Worm (Caenorhabditis elegans): ENCODE data around the gene Y119D3B.21.

The Y119D3B.21 gene

ce11 chrIII:1214680-1215079 lies at the start of gene Y119D3B.21:
Y119D3B.21 (plus strand) TSS chrIII:1215000.
- TF ChIP-seq cog-1 (tag; optimal IDR thresholded peaks at IDR 0.05) (no peak), ztf-29 (GFP tag; IDR thresholded peaks at IDR 0.05) (no peak), ztf-23 (GFP tag; IDR thresholded peaks at IDR 0.05) (no peak), tab-1 (GFP tag; IDR thresholded peaks at IDR 0.05) (no peak), flt-1 (GFP tag; IDR thresholded peaks at IDR 0.05) (no peak), klf-2 (GFP tag; conservative IDR thresholded peaks at IDR 0.05) (no peak)

ce11 chrIII:1166388-1166787 lies 48.4 kb upstream of the Y119D3B.21 start:
- TF ChIP-seq ztf-29 (GFP tag; IDR thresholded peaks at IDR 0.05) (no peak), T22C8.4 (GFP tag; IDR thresholded peaks at IDR 0.05) (no peak), flt-1 (GFP tag; IDR thresholded peaks at IDR 0.05) (no peak), klf-2 (GFP tag; conservative IDR thresholded peaks at IDR 0.05) (no peak)

ce11 chrIII:1169622-1170021 lies 45.2 kb upstream of the Y119D3B.21 start:
- no peak for TF ChIP-seq med-1 (GFP tag; optimal IDR thresholded peaks at IDR 0.05; ENCODE audit: insufficient read depth)
- no peak for TF ChIP-seq ref-1 (GFP tag; conservative IDR thresholded peaks at IDR 0.05)
- no peak for TF ChIP-seq ztf-23 (GFP tag; IDR thresholded peaks at IDR 0.05)
- TF ChIP-seq cog-1 (tag; optimal IDR thresholded peaks at IDR 0.05): no peak

ce11 chrIII:1173331-1173730 lies 41.5 kb upstream of the Y119D3B.21 start:
- TF ChIP-seq klf-2 (GFP tag; conservative IDR thresholded peaks at IDR 0.05) (no peak), med-1 (GFP tag; optimal IDR thresholded peaks at IDR 0.05; ENCODE audit: insufficient read depth) (no peak), tab-1 (GFP tag; IDR thresholded peaks at IDR 0.05) (no peak), ref-1 (GFP tag; conservative IDR thresholded peaks at IDR 0.05) (no peak), cog-1 (tag; optimal IDR thresholded peaks at IDR 0.05) (no peak), flt-1 (GFP tag; IDR thresholded peaks at IDR 0.05) (no peak), ztf-23 (GFP tag; IDR thresholded peaks at IDR 0.05) (no peak)

ce11 chrIII:1176080-1176608 lies 38.7 kb upstream of the Y119D3B.21 start, which contains the start of gene eak-3:
eak-3 (minus strand) TSS chrIII:1176558.
- TF ChIP-seq T22C8.4 (GFP tag; IDR thresholded peaks at IDR 0.05): no peak
- TF ChIP-seq klf-2 (GFP tag; conservative IDR thresholded peaks at IDR 0.05): no peak

ce11 chrIII:1179006-1179405 lies 35.8 kb upstream of the Y119D3B.21 start:
- TF ChIP-seq ztf-29 (GFP tag; IDR thresholded peaks at IDR 0.05) (no peak), tab-1 (GFP tag; IDR thresholded peaks at IDR 0.05) (no peak), flt-1 (GFP tag; IDR thresholded peaks at IDR 0.05) (no peak), med-1 (GFP tag; optimal IDR thresholded peaks at IDR 0.05; ENCODE audit: insufficient read depth) (no peak), ref-1 (GFP tag; conservative IDR thresholded peaks at IDR 0.05) (no peak), klf-2 (GFP tag; conservative IDR thresholded peaks at IDR 0.05) (no peak), T22C8.4 (GFP tag; IDR thresholded peaks at IDR 0.05) (no peak), cog-1 (tag; optimal IDR thresholded peaks at IDR 0.05) (no peak), ztf-23 (GFP tag; IDR thresholded peaks at IDR 0.05) (no peak)

- TF ChIP-seq med-1 (GFP tag; optimal IDR thresholded peaks at IDR 0.05; ENCODE audit: insufficient read depth) (no peak), T22C8.4 (GFP tag; IDR thresholded peaks at IDR 0.05) (no peak), cog-1 (tag; optimal IDR thresholded peaks at IDR 0.05) (no peak), ref-1 (GFP tag; conservative IDR thresholded peaks at IDR 0.05) (no peak), ztf-23 (GFP tag; IDR thresholded peaks at IDR 0.05) (no peak), ztf-29 (GFP tag; IDR thresholded peaks at IDR 0.05) (no peak), tab-1 (GFP tag; IDR thresholded peaks at IDR 0.05) (no peak), klf-2 (GFP tag; conservative IDR thresholded peaks at IDR 0.05) (no peak), flt-1 (GFP tag; IDR thresholded peaks at IDR 0.05) (no peak)
Measured at ce11 chrIII:1181756-1182155, 33.0 kb upstream of the Y119D3B.21 start, which contains the start of gene nspg-8. nspg-8 (plus strand) TSS chrIII:1182056.

ce11 chrIII:1193326-1193862 lies 21.4 kb upstream of the Y119D3B.21 start, which contains the start of gene Y119D3B.14:
Y119D3B.14 (minus strand) TSS chrIII:1193812.
- TF ChIP-seq T22C8.4 (GFP tag; IDR thresholded peaks at IDR 0.05) (peak; percentile 25; the same call in 1 of the 2 replicates), med-1 (GFP tag; optimal IDR thresholded peaks at IDR 0.05; ENCODE audit: insufficient read depth) (no peak)

ce11 chrIII:1196192-1196591 lies 18.6 kb upstream of the Y119D3B.21 start, which contains the start of gene dss-1:
dss-1 (minus strand) TSS chrIII:1196292.
- TF ChIP-seq tab-1 (GFP tag; IDR thresholded peaks at IDR 0.05): no peak
- TF ChIP-seq ztf-23 (GFP tag; IDR thresholded peaks at IDR 0.05): no peak
- no peak for TF ChIP-seq cog-1 (tag; optimal IDR thresholded peaks at IDR 0.05)
- no peak for TF ChIP-seq ref-1 (GFP tag; conservative IDR thresholded peaks at IDR 0.05)
- TF ChIP-seq med-1 (GFP tag; optimal IDR thresholded peaks at IDR 0.05; ENCODE audit: insufficient read depth): no peak
- no peak for TF ChIP-seq klf-2 (GFP tag; conservative IDR thresholded peaks at IDR 0.05)
- no peak for TF ChIP-seq flt-1 (GFP tag; IDR thresholded peaks at IDR 0.05)
- no peak for TF ChIP-seq ztf-29 (GFP tag; IDR thresholded peaks at IDR 0.05)
- no peak for TF ChIP-seq T22C8.4 (GFP tag; IDR thresholded peaks at IDR 0.05)

- TF ChIP-seq tab-1 (GFP tag; IDR thresholded peaks at IDR 0.05): no peak
- TF ChIP-seq klf-2 (GFP tag; conservative IDR thresholded peaks at IDR 0.05): no peak
- TF ChIP-seq med-1 (GFP tag; optimal IDR thresholded peaks at IDR 0.05; ENCODE audit: insufficient read depth): no peak
- peak; percentile 37; the same call in 1 of the 2 replicates for TF ChIP-seq T22C8.4 (GFP tag; IDR thresholded peaks at IDR 0.05)
- 0 out of 2 replicates have a peak, but pooled peaks have one; percentile 59 for TF ChIP-seq flt-1 (GFP tag; IDR thresholded peaks at IDR 0.05)
- TF ChIP-seq ztf-29 (GFP tag; IDR thresholded peaks at IDR 0.05): no peak
- peak; percentile 63 for TF ChIP-seq cog-1 (tag; optimal IDR thresholded peaks at IDR 0.05)
- peak; percentile 67; the same call in 1 of the 2 replicates for TF ChIP-seq ztf-23 (GFP tag; IDR thresholded peaks at IDR 0.05)
- no peak for TF ChIP-seq ref-1 (GFP tag; conservative IDR thresholded peaks at IDR 0.05)
Measured at ce11 chrIII:1201958-1202596, 12.7 kb upstream of the Y119D3B.21 start, which contains the start of the genes mrpl-45 and Y119D3B.12. mrpl-45 (minus strand) TSS chrIII:1202008. Y119D3B.12 (plus strand) TSS chrIII:1202546.

Measured in whole organism, midembryonic.